Worm (Caenorhabditis elegans) whole organism, midembryonic: Measurements from ENCODE around the gene grd-14.

Source experiments
- T22C8.4 ChIP-seq: fragments of 200-800 bp; sonication (Bioruptor generic); IDR thresholded peaks from 2 replicates; pipeline ENCODE4 v1.3.6; 2022; ENCODE audit warnings: missing genetic modification characterization, missing compliant biosample characterization
- cog-1 ChIP-seq: sonication (generic microtip); optimal IDR thresholded peaks from 2 replicates; lab custom pipeline; 2016; ENCODE audit warnings: missing genetic modification characterization, missing compliant biosample characterization
- flt-1 ChIP-seq: fragments of 200-800 bp; sonication (Bioruptor generic); IDR thresholded peaks from 2 replicates; pipeline ENCODE4 v1.3.6; 2022; ENCODE audit warnings: missing genetic modification characterization, missing compliant biosample characterization
- klf-2 ChIP-seq: fragments of 200-800 bp; sonication (Bioruptor generic); conservative IDR thresholded peaks from 2 replicates; pipeline ENCODE4 v1.3.6; 2022; ENCODE audit warnings: missing genetic modification reagents, missing genetic modification characterization, missing compliant biosample characterization
- med-1 ChIP-seq: sonication (generic microtip); optimal IDR thresholded peaks from 2 replicates; lab custom pipeline; 2017; ENCODE audit warnings: missing genetic modification characterization, mild to moderate bottlenecking, missing compliant biosample characterization, antibody characterized with exemption, missing genetic modification reagents; ENCODE audit not compliant: insufficient read depth
- ref-1 ChIP-seq: fragments of 200-800 bp; sonication (Bioruptor generic); conservative IDR thresholded peaks from 2 replicates; pipeline ENCODE4 v1.3.6; 2022; ENCODE audit warnings: missing genetic modification reagents, missing genetic modification characterization, missing compliant biosample characterization
- tab-1 ChIP-seq: fragments of 200-800 bp; sonication (Bioruptor generic); IDR thresholded peaks from 2 replicates; pipeline ENCODE4 v1.3.6; 2022; ENCODE audit warnings: missing genetic modification characterization, missing compliant biosample characterization
- ztf-23 ChIP-seq: fragments of 200-800 bp; sonication (Bioruptor generic); IDR thresholded peaks from 2 replicates; pipeline ENCODE4 v1.3.6; 2022; ENCODE audit warnings: missing genetic modification reagents, missing genetic modification characterization, missing compliant biosample characterization
- ztf-29 ChIP-seq: fragments of 200-800 bp; sonication (Bioruptor generic); IDR thresholded peaks from 2 replicates; pipeline ENCODE4 v1.3.6; 2022; ENCODE audit warnings: missing genetic modification reagents, missing genetic modification characterization, missing compliant biosample characterization

grd-14 gene

ce11 chrX:8475142-8475541, 24.7 kb upstream of the grd-14 start:
- TF ChIP-seq ztf-23 (no peak), cog-1 (no peak), ztf-29 (GFP tag; lab: Robert Waterston, UW) (no peak), med-1 (GFP tag; lab: Kevin White, UChicago) (no peak), flt-1 (GFP tag; lab: Robert Waterston, UW) (no peak), T22C8.4 (no peak), klf-2 (GFP tag; lab: Robert Waterston, UW) (no peak), tab-1 (GFP tag; lab: Robert Waterston, UW) (no peak), ref-1 (no peak)

- TF ChIP-seq tab-1 (GFP tag; lab: Robert Waterston, UW) = no peak
- no peak for TF ChIP-seq cog-1
- TF ChIP-seq T22C8.4 = no peak
- TF ChIP-seq ref-1 = no peak
- no peak for TF ChIP-seq ztf-23
- TF ChIP-seq flt-1 (GFP tag; lab: Robert Waterston, UW) = no peak
- no peak for TF ChIP-seq med-1 (GFP tag; lab: Kevin White, UChicago)
- no peak for TF ChIP-seq klf-2 (GFP tag; lab: Robert Waterston, UW)
- TF ChIP-seq ztf-29 (GFP tag; lab: Robert Waterston, UW) = no peak
Observed at ce11 chrX:8475759-8476228, 24.0 kb upstream of the grd-14 start, which contains the start of gene nhr-14. Gene nhr-14, minus strand, starts transcription at chrX:8476178.

- TF ChIP-seq tab-1 (GFP tag; lab: Robert Waterston, UW) (no peak), cog-1 (no peak), ztf-29 (GFP tag; lab: Robert Waterston, UW) (no peak), med-1 (GFP tag; lab: Kevin White, UChicago) (no peak), klf-2 (GFP tag; lab: Robert Waterston, UW) (no peak), flt-1 (GFP tag; lab: Robert Waterston, UW) (no peak), ztf-23 (no peak), ref-1 (no peak), T22C8.4 (no peak)
Observed at ce11 chrX:8476308-8476707, 23.5 kb upstream of the grd-14 start.

ce11 chrX:8477048-8477806, 22.6 kb upstream of the grd-14 start:
- TF ChIP-seq med-1 (GFP tag; lab: Kevin White, UChicago) = no peak
- TF ChIP-seq T22C8.4 = no peak
- TF ChIP-seq ref-1 = no peak
- TF ChIP-seq tab-1 (GFP tag; lab: Robert Waterston, UW) = no peak
- no peak for TF ChIP-seq ztf-29 (GFP tag; lab: Robert Waterston, UW)
- no peak for TF ChIP-seq klf-2 (GFP tag; lab: Robert Waterston, UW)
- TF ChIP-seq flt-1 (GFP tag; lab: Robert Waterston, UW) = no peak
- TF ChIP-seq cog-1 = no peak
- no peak for TF ChIP-seq ztf-23

ce11 chrX:8479050-8479449, 20.8 kb upstream of the grd-14 start:
- TF ChIP-seq flt-1 (GFP tag; lab: Robert Waterston, UW) = no peak
- no peak for TF ChIP-seq klf-2 (GFP tag; lab: Robert Waterston, UW)
- no peak for TF ChIP-seq ztf-29 (GFP tag; lab: Robert Waterston, UW)
- no peak for TF ChIP-seq tab-1 (GFP tag; lab: Robert Waterston, UW)
- no peak for TF ChIP-seq cog-1
- no peak for TF ChIP-seq T22C8.4
- TF ChIP-seq med-1 (GFP tag; lab: Kevin White, UChicago) = no peak
- no peak for TF ChIP-seq ztf-23
- no peak for TF ChIP-seq ref-1

- TF ChIP-seq flt-1 (GFP tag; lab: Robert Waterston, UW) = no peak
- no peak for TF ChIP-seq klf-2 (GFP tag; lab: Robert Waterston, UW)
- TF ChIP-seq ztf-29 (GFP tag; lab: Robert Waterston, UW) = no peak
- no peak for TF ChIP-seq ref-1
- TF ChIP-seq T22C8.4 = no peak
- TF ChIP-seq tab-1 (GFP tag; lab: Robert Waterston, UW) = no peak
- no peak for TF ChIP-seq med-1 (GFP tag; lab: Kevin White, UChicago)
- no peak for TF ChIP-seq ztf-23
- no peak for TF ChIP-seq cog-1
Observed at ce11 chrX:8481716-8482115, 18.1 kb upstream of the grd-14 start.

- no peak for TF ChIP-seq klf-2 (GFP tag; lab: Robert Waterston, UW)
- TF ChIP-seq tab-1 (GFP tag; lab: Robert Waterston, UW) = no peak
- no peak for TF ChIP-seq med-1 (GFP tag; lab: Kevin White, UChicago)
- no peak for TF ChIP-seq cog-1
- TF ChIP-seq ref-1 = no peak
- no peak for TF ChIP-seq T22C8.4
- TF ChIP-seq flt-1 (GFP tag; lab: Robert Waterston, UW) = no peak
- no peak for TF ChIP-seq ztf-23
Observed at ce11 chrX:8483951-8484350, 15.9 kb upstream of the grd-14 start.

- TF ChIP-seq ztf-29 (GFP tag; lab: Robert Waterston, UW) = no peak
- TF ChIP-seq flt-1 (GFP tag; lab: Robert Waterston, UW) = no peak
- TF ChIP-seq ref-1 = no peak
- no peak for TF ChIP-seq T22C8.4
- TF ChIP-seq klf-2 (GFP tag; lab: Robert Waterston, UW) = no peak
Observed at ce11 chrX:8485392-8485791, 14.4 kb upstream of the grd-14 start.

- TF ChIP-seq ref-1 = no peak
- TF ChIP-seq ztf-29 (GFP tag; lab: Robert Waterston, UW) = no peak
Observed at ce11 chrX:8489415-8489814, 10.4 kb upstream of the grd-14 start.

ce11 chrX:8489886-8490285, 9.9 kb upstream of the grd-14 start:
- TF ChIP-seq tab-1 (GFP tag; lab: Robert Waterston, UW) (no peak), cog-1 (no peak), flt-1 (GFP tag; lab: Robert Waterston, UW) (no peak), ref-1 (no peak), ztf-29 (GFP tag; lab: Robert Waterston, UW) (no peak), T22C8.4 (no peak), ztf-23 (no peak)
